Worm (Caenorhabditis elegans): ENCODE measurements around the gene K08E4.8.

Gene K08E4.8

DNA sequence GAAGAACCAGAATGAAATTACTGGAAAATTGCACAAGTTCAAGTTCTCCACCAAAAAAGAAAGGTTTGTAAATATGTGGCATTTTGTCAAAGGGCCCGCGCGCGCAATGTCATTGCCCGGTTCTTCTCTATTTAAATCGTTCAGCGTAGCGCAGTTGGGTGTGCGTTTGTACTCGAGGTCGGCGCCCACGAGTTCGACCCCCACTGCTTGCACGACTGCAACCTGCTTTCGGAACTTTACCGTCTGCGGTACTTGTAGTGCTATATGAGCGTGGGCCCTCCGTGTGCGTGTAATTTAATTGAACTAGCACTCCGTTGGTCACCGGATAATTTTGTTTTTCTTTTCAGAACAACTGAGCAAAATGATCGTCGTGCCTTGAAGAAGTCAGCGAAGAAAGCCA is 25.4 kb upstream of the K08E4.8 start (continued):
- TF ChIP-seq nhr-11 (tag; optimal IDR thresholded peaks at IDR 0.05) (no peak), nhr-77 (tag; optimal IDR thresholded peaks at IDR 0.05) (peak; percentile 43), F49E8.2 (tag; optimal IDR thresholded peaks at IDR 0.05; ENCODE audit: borderline replicate concordance) (peak; percentile 76), nhr-102 (tag; optimal IDR thresholded peaks at IDR 0.05) (peak; percentile 84)

DNA sequence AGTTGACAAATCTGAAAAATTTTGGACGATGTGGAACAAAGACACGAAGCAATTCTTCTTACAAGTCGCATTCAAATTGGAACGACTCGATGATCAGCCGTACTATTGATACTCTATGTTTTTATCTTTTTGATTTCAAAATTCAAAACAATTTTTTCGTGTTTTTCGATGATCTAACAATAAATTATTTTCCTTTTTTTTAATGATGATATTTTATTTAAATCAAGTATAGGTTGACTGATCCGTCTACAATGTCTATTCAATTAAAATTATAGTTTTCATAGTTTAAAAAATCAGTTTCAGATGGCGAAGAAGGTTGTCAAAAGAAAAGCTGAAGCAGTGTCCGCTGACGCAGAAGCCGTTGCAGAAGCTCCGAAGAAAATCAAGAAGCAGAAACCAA is 24.0 kb upstream of the K08E4.8 start, which contains the start of gene rbm-34:
Gene rbm-34, plus strand, starts transcription at position 301 of the 400 bp plus-strand sequence.
- TF ChIP-seq Y48G9A.11 (GFP tag; IDR thresholded peaks at IDR 0.05) (no peak), pha-4 (GFP tag; IDR thresholded peaks at IDR 0.05) (0 out of 2 replicates have a peak, but pooled peaks have one; percentile 41), pha-4 (tag; optimal IDR thresholded peaks at IDR 0.05) (no peak)

DNA sequence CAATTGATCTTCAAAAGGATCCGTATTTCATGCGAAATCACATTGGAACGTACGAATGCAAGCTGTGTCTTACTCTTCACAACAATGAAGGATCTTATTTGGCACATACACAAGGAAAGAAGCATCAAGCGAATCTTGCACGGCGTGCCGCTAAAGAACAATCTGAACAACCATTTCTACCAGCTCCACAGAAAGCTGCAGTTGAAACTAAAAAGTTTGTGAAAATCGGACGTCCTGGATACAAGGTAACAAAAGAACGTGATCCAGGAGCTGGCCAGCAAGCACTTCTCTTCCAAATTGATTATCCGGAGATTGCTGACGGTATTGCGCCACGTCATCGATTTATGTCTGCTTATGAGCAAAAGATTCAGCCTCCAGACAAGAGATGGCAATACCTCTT is 23.5 kb upstream of the K08E4.8 start:
- TF ChIP-seq unc-62 (GFP tag; optimal IDR thresholded peaks at IDR 0.05 in 1 of 2) (peak in 1 of 2 experiments; percentile 92), unc-62 (tag; optimal IDR thresholded peaks at IDR 0.05) (no peak), skn-1 (tag; optimal IDR thresholded peaks at IDR 0.05) (no peak), lin-29 (GFP tag; IDR thresholded peaks at IDR 0.05) (no peak)

DNA sequence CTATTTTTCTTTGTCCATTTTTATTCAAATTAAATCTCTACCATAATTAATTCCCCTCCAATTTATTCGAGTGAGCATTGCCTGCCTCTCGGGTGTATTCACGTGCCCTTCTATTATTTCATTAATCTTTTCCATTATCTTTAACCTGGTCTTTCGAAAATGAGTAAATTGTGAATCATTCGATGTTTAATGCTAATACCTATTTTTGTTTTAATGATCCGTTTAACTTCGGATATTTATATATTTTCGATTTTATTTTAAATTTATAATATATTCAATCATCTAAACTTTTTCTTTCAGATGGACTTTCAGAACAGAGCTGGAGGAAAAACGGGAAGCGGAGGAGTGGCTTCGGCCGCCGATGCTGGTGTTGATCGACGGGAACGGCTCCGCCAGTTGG is 23.0 kb upstream of the K08E4.8 start, which contains the start of gene repo-1:
Gene repo-1, plus strand, starts transcription at position 301 of the 400 bp plus-strand sequence.
- TF ChIP-seq nhr-6 (tag; optimal IDR thresholded peaks at IDR 0.05) (no peak), nhr-111 (GFP tag; optimal IDR thresholded peaks at IDR 0.05) (no peak), pha-4 (GFP tag; IDR thresholded peaks at IDR 0.05) (0 out of 2 replicates have a peak, but pooled peaks have one; percentile 11), pha-4 (tag; optimal IDR thresholded peaks at IDR 0.05) (no peak), set-16 (GFP tag; IDR thresholded peaks at IDR 0.05) (no peak), Y75B8A.6 (GFP tag; IDR thresholded peaks at IDR 0.05) (no peak), aha-1 (tag) (peak; percentile 71), D1046.2 (GFP tag; IDR thresholded peaks at IDR 0.05) (no peak)

DNA sequence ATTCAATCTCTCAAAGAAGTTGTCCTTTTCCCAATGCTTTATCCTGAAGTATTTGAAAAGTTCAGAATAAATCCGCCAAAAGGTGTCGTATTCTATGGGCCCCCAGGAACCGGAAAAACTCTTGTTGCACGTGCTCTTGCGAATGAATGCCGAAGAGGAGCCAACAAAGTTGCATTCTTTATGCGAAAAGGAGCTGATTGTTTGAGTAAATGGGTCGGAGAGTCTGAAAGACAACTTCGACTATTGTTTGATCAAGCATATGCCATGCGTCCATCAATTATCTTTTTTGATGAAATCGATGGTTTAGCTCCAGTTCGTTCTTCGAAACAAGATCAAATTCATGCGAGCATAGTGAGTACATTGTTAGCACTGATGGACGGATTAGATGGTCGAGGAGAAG is 19.7 kb upstream of the K08E4.8 start:
- TF ChIP-seq nhr-237 (tag; optimal IDR thresholded peaks at IDR 0.05) (no peak), php-3 (GFP tag; IDR thresholded peaks at IDR 0.05) (no peak), unc-39 (tag; optimal IDR thresholded peaks at IDR 0.05) (no peak), unc-62 (GFP tag; optimal IDR thresholded peaks at IDR 0.05 in 1 of 2) (peak in 1 of 2 experiments; percentile 63), unc-62 (tag; optimal IDR thresholded peaks at IDR 0.05) (no peak), nhr-28 (tag; optimal IDR thresholded peaks at IDR 0.05) (no peak), pqm-1 (tag; optimal IDR thresholded peaks at IDR 0.05) (no peak)

DNA sequence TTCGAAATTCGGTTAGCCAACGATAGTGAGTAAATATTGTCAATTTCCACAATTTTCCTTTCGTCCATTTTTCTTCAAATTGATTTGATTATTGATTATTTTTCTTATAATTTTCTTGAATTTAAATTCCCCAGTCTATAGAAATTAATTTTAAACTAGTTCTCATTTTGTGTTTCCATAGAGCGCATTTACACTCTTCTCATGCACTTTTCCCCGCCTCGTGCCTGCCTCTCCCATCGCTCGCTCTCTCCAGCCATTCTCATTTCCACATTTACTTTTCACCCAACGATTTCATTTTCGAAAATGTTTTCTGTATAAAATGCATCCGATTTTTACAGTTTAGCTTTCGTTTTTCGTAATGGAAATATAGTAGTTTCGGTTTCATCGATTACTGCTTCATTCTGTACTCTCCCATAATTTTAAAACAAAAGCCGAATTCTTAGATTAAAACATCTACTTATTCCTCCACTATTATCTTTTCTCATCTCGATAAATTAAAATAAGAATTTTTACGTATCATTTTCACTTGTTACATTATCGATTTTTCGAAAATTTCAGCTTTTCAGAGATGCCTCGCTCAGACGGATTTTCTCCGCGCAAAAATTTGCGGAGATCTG is 17.9 kb upstream of the K08E4.8 start, which contains the start of gene lex-1:
Gene lex-1, plus strand, starts transcription at position 567 of the 617 bp plus-strand sequence.
- peak in 1 of 2 experiments; percentile 1 for TF ChIP-seq hif-1 (tag; optimal IDR thresholded peaks at IDR 0.05)
- TF ChIP-seq hlh-30 (tag; optimal IDR thresholded peaks at IDR 0.05; ENCODE audit: insufficient read depth): peak; percentile 90
- TF ChIP-seq F44E2.7 (GFP tag; IDR thresholded peaks at IDR 0.05): no peak
- peak in 1 of 2 experiments; percentile 84 for TF ChIP-seq mdl-1 (tag; optimal IDR thresholded peaks at IDR 0.05)
- no peak for TF ChIP-seq set-16 (GFP tag; IDR thresholded peaks at IDR 0.05)
- peak; percentile 69 for TF ChIP-seq dpl-1 (GFP tag; optimal IDR thresholded peaks at IDR 0.05)
- TF ChIP-seq ama-1 (optimal IDR thresholded peaks at IDR 0.05): peak; percentile 48
- TF ChIP-seq nhr-48 (tag; optimal IDR thresholded peaks at IDR 0.05): no peak
- peak; percentile 81 for TF ChIP-seq lin-38 (GFP tag; IDR thresholded peaks at IDR 0.05)
- TF ChIP-seq duxl-1 (tag; optimal IDR thresholded peaks at IDR 0.05; ENCODE audit: poor library complexity): no peak
- peak; percentile 46 for TF ChIP-seq mep-1 (tag; optimal IDR thresholded peaks at IDR 0.05)
- TF ChIP-seq lsy-2 (tag; optimal IDR thresholded peaks at IDR 0.05): peak in 1 of 2 experiments; percentile 64
- peak; percentile 19 for TF ChIP-seq nhr-28 (tag; optimal IDR thresholded peaks at IDR 0.05)
- 0 out of 2 replicates have a peak, but pooled peaks have one; percentile 25 for TF ChIP-seq hmg-1.1 (GFP tag; IDR thresholded peaks at IDR 0.05)
